Fruit fly (Drosophila melanogaster) S2 (cell line): ENCODE results near the gene qin.

Experiments
- CG8478 ChIP-seq: fragments of >200 bp; optimal IDR thresholded peaks from 2 replicates; lab custom pipeline; 2018
- CTCF ChIP-seq, 2 experiments: fragments of >200 bp; optimal IDR thresholded peaks; 2 replicates each; lab custom pipeline; 2018

Gene qin

DNA sequence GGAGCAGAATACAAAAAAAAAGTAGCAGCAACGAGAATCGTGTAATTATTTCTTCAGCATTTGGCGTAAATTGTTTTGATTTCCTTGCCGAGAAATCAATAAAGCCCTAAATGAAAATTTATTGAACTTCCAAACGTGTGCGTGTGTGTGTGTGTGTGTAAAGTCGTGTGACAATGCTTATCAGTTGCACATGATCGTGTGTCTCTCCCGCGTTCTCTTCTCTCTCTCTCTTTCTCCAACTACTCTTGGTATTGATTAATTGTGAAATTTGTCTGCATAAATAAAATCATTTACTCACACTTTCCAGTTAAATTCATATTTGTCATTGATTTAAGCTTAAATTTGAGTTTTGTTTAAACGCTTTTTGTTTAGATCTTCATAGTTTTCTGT is 6.3 kb upstream of the qin start:
- TF ChIP-seq CTCF (optimal IDR thresholded peaks at IDR 0.05; lab: Kevin White, UChicago): no peak
- TF ChIP-seq CG8478: no peak

- TF ChIP-seq CG8478 (no peak), CTCF (optimal IDR thresholded peaks at IDR 0.05; lab: Kevin White, UChicago) (no peak)
Measured at dm6 chr3R:18585259-18585858, 5.5 kb upstream of the qin start.

dm6 chr3R:18598391-18598790 is 7.6 kb downstream of the qin start, which contains the start of gene Tssk:
Gene Tssk (plus strand): TSS chr3R:18598691.
- TF ChIP-seq CTCF (optimal IDR thresholded peaks at IDR 0.05; lab: Kevin White, UChicago) (no peak), CG8478 (no peak)

dm6 chr3R:18616007-18616406 is 25.2 kb downstream of the qin start:
- TF ChIP-seq CG8478 (no peak), CTCF (optimal IDR thresholded peaks at IDR 0.05; lab: Kevin White, UChicago) (no peak)

dm6 chr3R:18617411-18617810 is 26.6 kb downstream of the qin start, which contains the start of gene CG7695:
Gene CG7695 (minus strand): TSS chr3R:18617511.
- no peak for TF ChIP-seq CG8478
- no peak for TF ChIP-seq CTCF (optimal IDR thresholded peaks at IDR 0.05; lab: Kevin White, UChicago)

dm6 chr3R:18619451-18619942 is 28.7 kb downstream of the qin start:
- no peak for TF ChIP-seq CTCF (optimal IDR thresholded peaks at IDR 0.05; lab: Kevin White, UChicago)
- no peak for TF ChIP-seq CG8478

dm6 chr3R:18621230-18621629 is 30.4 kb downstream of the qin start, which contains the start of gene CG14304:
Gene CG14304 (minus strand): TSS chr3R:18621327.
- TF ChIP-seq CG8478: no peak
- TF ChIP-seq CTCF (optimal IDR thresholded peaks at IDR 0.05; lab: Kevin White, UChicago): peak; percentile 6 to 18

dm6 chr3R:18624541-18624940 is 33.7 kb downstream of the qin start:
- TF ChIP-seq CG8478 (no peak), CTCF (optimal IDR thresholded peaks at IDR 0.05; lab: Kevin White, UChicago) (no peak)

DNA sequence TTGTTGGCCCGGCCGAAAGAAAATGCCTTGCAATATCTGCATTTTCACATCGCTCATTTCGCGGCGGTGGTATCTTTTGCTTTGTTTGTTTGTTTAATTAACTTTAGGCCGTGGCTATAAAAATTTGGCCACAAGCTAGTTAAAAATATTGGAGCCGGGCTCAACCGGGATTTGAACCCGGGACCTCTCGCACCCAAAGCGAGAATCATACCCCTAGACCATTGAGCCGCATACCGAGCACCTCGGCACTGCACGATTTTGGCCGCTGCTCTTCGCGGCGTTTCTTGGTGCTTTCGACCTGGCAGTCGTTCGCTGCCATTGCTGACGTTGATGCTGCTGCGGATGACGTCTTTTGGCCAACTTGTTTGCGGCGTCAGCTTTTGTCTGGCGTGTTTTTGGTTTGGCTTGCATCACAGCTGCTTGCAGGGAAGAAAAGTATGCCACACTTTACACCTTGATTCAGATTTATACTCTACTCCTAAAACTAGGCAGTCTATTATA is 37.5 kb downstream of the qin start:
- TF ChIP-seq CTCF (optimal IDR thresholded peaks at IDR 0.05; lab: Kevin White, UChicago): no peak
- no peak for TF ChIP-seq CG8478

DNA sequence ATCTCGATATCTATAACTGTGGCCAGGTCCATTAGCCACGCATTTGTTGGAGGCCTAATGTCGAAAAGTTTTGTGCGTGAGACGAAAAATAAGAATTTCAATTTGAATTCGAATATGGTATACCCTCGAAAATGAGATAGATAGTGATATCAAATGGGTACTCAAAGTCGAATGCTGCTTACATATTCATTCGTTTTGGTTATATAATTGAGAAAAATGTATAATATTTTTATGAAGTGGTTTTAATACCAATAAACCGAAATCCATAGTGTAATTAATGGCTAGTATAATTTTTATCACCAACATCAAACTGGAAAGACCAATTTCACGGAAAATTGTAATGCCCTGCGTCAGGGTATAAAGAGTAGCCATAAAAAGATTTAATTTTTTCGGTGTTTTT is 42.3 kb downstream of the qin start:
- TF ChIP-seq CTCF (optimal IDR thresholded peaks at IDR 0.05; lab: Kevin White, UChicago): no peak
- TF ChIP-seq CG8478: no peak

dm6 chr3R:18639662-18640061 is 48.8 kb downstream of the qin start:
- TF ChIP-seq CTCF (optimal IDR thresholded peaks at IDR 0.05; lab: Kevin White, UChicago): no peak
- no peak for TF ChIP-seq CG8478

DNA sequence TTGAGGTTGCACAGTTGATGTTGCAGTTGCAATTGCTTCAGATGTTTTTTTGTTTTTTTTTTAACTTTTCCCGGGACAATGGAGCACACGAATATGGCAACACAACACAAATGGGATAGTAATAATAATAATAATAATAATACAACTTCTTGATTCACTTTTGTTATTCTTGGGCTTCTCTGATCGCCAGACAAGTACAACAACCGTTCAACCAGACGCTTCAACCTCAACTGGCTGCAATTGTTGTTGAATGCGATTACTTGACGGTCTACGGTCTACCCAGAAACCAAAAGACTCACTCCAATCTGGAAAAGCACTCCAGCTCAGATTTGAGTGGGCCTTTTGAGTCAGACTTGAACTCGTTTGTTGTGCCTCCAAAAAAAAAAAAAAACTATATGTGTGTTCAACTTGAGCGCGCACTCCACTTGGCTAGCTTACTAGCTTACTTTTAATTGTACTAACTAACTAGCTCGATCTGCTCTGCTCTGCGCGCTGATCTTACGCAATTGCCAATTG is 50.5 kb downstream of the qin start, which contains the start of gene CG14301:
TSS of gene CG14301 (minus strand) at position 216 of the 516 bp plus-strand sequence.
- TF ChIP-seq CG8478: no peak
- no peak for TF ChIP-seq CTCF (optimal IDR thresholded peaks at IDR 0.05; lab: Kevin White, UChicago)

dm6 chr3R:18643646-18644045 is 52.8 kb downstream of the qin start:
- TF ChIP-seq CTCF (optimal IDR thresholded peaks at IDR 0.05; lab: Kevin White, UChicago): no peak
- TF ChIP-seq CG8478: no peak

DNA sequence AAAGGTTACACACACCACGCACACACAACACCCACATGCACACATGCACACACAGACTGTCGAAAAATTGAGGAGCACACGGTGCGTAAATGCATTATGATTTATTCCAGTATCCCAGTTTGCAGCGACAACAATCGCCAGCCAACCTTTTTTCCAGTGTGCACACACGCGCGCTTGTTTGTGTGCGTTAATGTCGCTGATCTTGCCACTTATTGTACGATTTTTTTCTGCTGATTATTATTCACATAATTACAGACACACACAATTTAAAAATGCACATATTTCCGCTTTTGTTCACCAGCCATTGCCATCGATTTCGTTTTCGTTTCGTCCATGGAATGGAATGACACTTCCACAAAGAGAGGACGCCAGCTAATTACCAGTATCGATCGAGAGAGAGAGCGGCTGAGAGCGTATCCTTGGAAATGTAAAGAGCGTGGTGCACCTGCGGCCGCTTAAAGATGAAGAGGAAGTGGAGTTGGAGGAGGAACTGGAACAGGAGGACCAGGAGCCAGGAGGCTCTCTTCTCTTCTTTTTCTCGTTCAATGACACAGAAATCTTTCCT is 67.6 kb downstream of the qin start:
- no peak for TF ChIP-seq CG8478
- no peak for TF ChIP-seq CTCF (optimal IDR thresholded peaks at IDR 0.05; lab: Kevin White, UChicago)

- TF ChIP-seq CG8478: no peak
- TF ChIP-seq CTCF (optimal IDR thresholded peaks at IDR 0.05; lab: Kevin White, UChicago): no peak
Measured at dm6 chr3R:18658945-18659642, 68.3 kb downstream of the qin start, which contains the start of the genes CG31224 and CstF64. Gene CG31224 (minus strand): TSS chr3R:18659309. Gene CstF64 (plus strand): TSS chr3R:18659618.
